Fruit fly (Drosophila melanogaster) whole organism, embryonic: ENCODE data around the gene CG43072.

Experiments
- CG11398 ChIP-seq: fragments of 200-800 bp; sonication (Bioruptor generic); optimal IDR thresholded peaks from 2 replicates; lab custom pipeline; 2016; ENCODE audit warnings: missing biosample characterization, missing genetic modification characterization
- CG12104 ChIP-seq: fragments of 200-800 bp; sonication (Bioruptor generic); optimal IDR thresholded peaks from 3 replicates; lab custom pipeline; 2016; ENCODE audit warnings: missing biosample characterization, missing genetic modification characterization
- CG12299 ChIP-seq: fragments of 200-800 bp; sonication (Bioruptor generic); optimal IDR thresholded peaks from 2 replicates; lab custom pipeline; 2018; ENCODE audit warnings: missing biosample characterization, mild to moderate bottlenecking, missing genetic modification characterization
- CG13123 ChIP-seq: fragments of 200-800 bp; sonication (Bioruptor generic); optimal IDR thresholded peaks from 2 replicates; lab custom pipeline; 2016; ENCODE audit warnings: missing biosample characterization, missing genetic modification characterization
- CG13296 ChIP-seq: fragments of 200-800 bp; sonication (Bioruptor generic); optimal IDR thresholded peaks from 3 replicates; lab custom pipeline; 2018; ENCODE audit warnings: missing biosample characterization, mild to moderate bottlenecking, missing genetic modification characterization
- CG13424 ChIP-seq: fragments of 200-800 bp; sonication (Bioruptor generic); optimal IDR thresholded peaks from 2 replicates; lab custom pipeline; 2019; ENCODE audit warnings: missing biosample characterization, mild to moderate bottlenecking, missing genetic modification characterization, moderate library complexity
- CG13894 ChIP-seq: fragments of 200-800 bp; sonication (Bioruptor generic); optimal IDR thresholded peaks from 3 replicates; lab custom pipeline; 2018; ENCODE audit warnings: missing biosample characterization, mild to moderate bottlenecking, missing genetic modification characterization, moderate library complexity
- CG14860 ChIP-seq: fragments of 200-800 bp; sonication (Bioruptor generic); IDR thresholded peaks from 3 replicates; pipeline ENCODE4 v1.3.6; 2022; ENCODE audit warnings: missing biosample characterization, missing genetic modification characterization; ENCODE audit not compliant: partially characterized antibody
- CG17359 ChIP-seq: fragments of 200-800 bp; sonication (Bioruptor generic); optimal IDR thresholded peaks from 3 replicates; lab custom pipeline; 2018; ENCODE audit warnings: missing biosample characterization, mild to moderate bottlenecking, missing genetic modification characterization, moderate library complexity
- CG2678 ChIP-seq: fragments of 200-800 bp; sonication (Bioruptor generic); optimal IDR thresholded peaks from 3 replicates; lab custom pipeline; 2019; ENCODE audit warnings: missing biosample characterization, mild to moderate bottlenecking, missing genetic modification characterization, moderate library complexity
- CG3163 ChIP-seq: fragments of 200-800 bp; sonication (Bioruptor generic); optimal IDR thresholded peaks from 3 replicates; lab custom pipeline; 2016; ENCODE audit warnings: missing biosample characterization, missing genetic modification characterization
- CG6175 ChIP-seq: fragments of 200-800 bp; sonication (Bioruptor generic); IDR thresholded peaks from 3 replicates; pipeline ENCODE4 v1.3.6; 2022; ENCODE audit warnings: missing biosample characterization, missing genetic modification characterization
- CG6654 ChIP-seq: fragments of 200-800 bp; sonication (Bioruptor generic); optimal IDR thresholded peaks from 2 replicates; lab custom pipeline; 2017; ENCODE audit warnings: missing biosample characterization, mild to moderate bottlenecking, missing genetic modification characterization
- CG6791 ChIP-seq: fragments of 200-800 bp; sonication (Bioruptor generic); IDR thresholded peaks from 3 replicates; pipeline ENCODE4 v1.3.6; 2022; ENCODE audit warnings: missing biosample characterization, missing genetic modification characterization; ENCODE audit not compliant: partially characterized antibody
- CG7839 ChIP-seq: fragments of 200-800 bp; sonication (Bioruptor generic); optimal IDR thresholded peaks from 3 replicates; lab custom pipeline; 2018; ENCODE audit warnings: missing biosample characterization, mild to moderate bottlenecking, missing genetic modification characterization, moderate library complexity
- CG9727 ChIP-seq: fragments of 200-800 bp; sonication (Bioruptor generic); optimal IDR thresholded peaks from 3 replicates; lab custom pipeline; 2017; ENCODE audit warnings: missing biosample characterization, mild to moderate bottlenecking, missing genetic modification characterization
- CG9797 ChIP-seq: fragments of 200-800 bp; sonication (Bioruptor generic); optimal IDR thresholded peaks from 3 replicates; lab custom pipeline; 2018; ENCODE audit warnings: missing biosample characterization, mild to moderate bottlenecking, missing genetic modification characterization
- Dad ChIP-seq: fragments of 200-800 bp; sonication (Bioruptor generic); optimal IDR thresholded peaks from 3 replicates; lab custom pipeline; 2016; ENCODE audit warnings: missing biosample characterization, missing genetic modification characterization
- Ets65A ChIP-seq: fragments of 200-800 bp; sonication (Bioruptor generic); peaks from one replicate; lab custom pipeline; 2016; ENCODE audit warnings: missing biosample characterization, missing genetic modification characterization
- GATAe ChIP-seq: fragments of 200-800 bp; sonication (Bioruptor generic); conservative IDR thresholded peaks from 2 replicates; pipeline ENCODE4 v1.3.6; 2022; ENCODE audit warnings: missing biosample characterization, missing genetic modification characterization
- HLH3B ChIP-seq: fragments of 200-800 bp; sonication (Bioruptor generic); IDR thresholded peaks from 2 replicates; pipeline ENCODE4 v1.3.6; 2022; ENCODE audit warnings: missing biosample characterization, missing genetic modification characterization
- Hand ChIP-seq: fragments of 200-800 bp; sonication (Bioruptor generic); optimal IDR thresholded peaks from 2 replicates; lab custom pipeline; 2017; ENCODE audit warnings: mild to moderate bottlenecking, missing biosample characterization, missing genetic modification reagents, missing genetic modification characterization
- Hr3 ChIP-seq: fragments of 200-800 bp; sonication (Bioruptor generic); optimal IDR thresholded peaks from 3 replicates; lab custom pipeline; 2016; ENCODE audit warnings: missing biosample characterization, missing genetic modification characterization
- Jarid2 ChIP-seq: fragments of 200-800 bp; sonication (Bioruptor generic); optimal IDR thresholded peaks from 3 replicates; lab custom pipeline; 2017; ENCODE audit warnings: mild to moderate bottlenecking, missing biosample characterization, missing genetic modification reagents, missing genetic modification characterization
- Mad ChIP-seq: fragments of 200-800 bp; sonication (Bioruptor generic); optimal IDR thresholded peaks from 2 replicates; lab custom pipeline; 2016; ENCODE audit warnings: missing biosample characterization, missing genetic modification characterization
- NK7.1 ChIP-seq: fragments of 200-800 bp; sonication (Bioruptor generic); optimal IDR thresholded peaks from 3 replicates; lab custom pipeline; 2016; ENCODE audit warnings: missing biosample characterization, missing genetic modification characterization
- Sry-β ChIP-seq: fragments of 200-800 bp; sonication (Bioruptor generic); optimal IDR thresholded peaks from 2 replicates; lab custom pipeline; 2018; ENCODE audit warnings: missing biosample characterization, mild to moderate bottlenecking, missing genetic modification characterization, moderate library complexity
- Stat92E ChIP-seq, 3 experiments: fragments of >200 bp in 2 of 3; fragments of 200-800 bp in 1 of 3; sonication (Bioruptor generic) in 1 of 3; optimal IDR thresholded peaks; 2 replicates each; lab custom pipeline; 2017 to 2019; ENCODE audit warnings: missing biosample characterization in 3 of 3, missing genetic modification characterization in 3 of 3, mild to moderate bottlenecking in 1 of 3, moderate library complexity in 1 of 3
- TFAM ChIP-seq: fragments of 200-800 bp; sonication (Bioruptor generic); optimal IDR thresholded peaks from 2 replicates; lab custom pipeline; 2017; ENCODE audit warnings: missing biosample characterization, missing genetic modification characterization, inconsistent platforms
- Xrp1 ChIP-seq: fragments of 200-800 bp; sonication (Bioruptor generic); IDR thresholded peaks from 2 replicates; pipeline ENCODE4 v1.3.6; 2022; ENCODE audit warnings: missing biosample characterization, missing genetic modification characterization
- abd-A ChIP-seq: fragments of 200-800 bp; sonication (Bioruptor generic); optimal IDR thresholded peaks from 3 replicates; lab custom pipeline; 2019; ENCODE audit warnings: missing biosample characterization, mild to moderate bottlenecking, missing genetic modification characterization, moderate library complexity
- aop ChIP-seq: fragments of 200-800 bp; sonication (Bioruptor generic); IDR thresholded peaks from 2 replicates; pipeline ENCODE4 v1.3.6; 2022; ENCODE audit warnings: missing biosample characterization, missing genetic modification characterization
- ara ChIP-seq: fragments of 200-800 bp; sonication (Bioruptor generic); IDR thresholded peaks from 2 replicates; pipeline ENCODE4 v1.3.6; 2022; ENCODE audit warnings: missing biosample characterization, missing genetic modification characterization
- ato ChIP-seq: fragments of 200-800 bp; sonication (Bioruptor generic); IDR thresholded peaks from 2 replicates; pipeline ENCODE4 v1.3.6; 2022; ENCODE audit warnings: missing biosample characterization, missing genetic modification characterization; ENCODE audit not compliant: partially characterized antibody
- br ChIP-seq: fragments of >200 bp; optimal IDR thresholded peaks from 2 replicates; lab custom pipeline; 2017
- bsh ChIP-seq, 2 experiments: fragments of 200-800 bp; sonication (Bioruptor generic); optimal IDR thresholded peaks; 2 replicates each; lab custom pipeline; 2017 to 2018; ENCODE audit warnings: mild to moderate bottlenecking in 2 of 2, missing biosample characterization in 2 of 2, missing genetic modification characterization in 2 of 2, moderate library complexity in 1 of 2
- chif ChIP-seq, 2 experiments: fragments of 200-800 bp; sonication (Bioruptor generic); optimal IDR thresholded peaks; 3 replicates each; lab custom pipeline; 2016; ENCODE audit warnings: missing biosample characterization in 2 of 2, missing genetic modification characterization in 2 of 2
- da ChIP-seq: fragments of 200-800 bp; sonication (Bioruptor generic); optimal IDR thresholded peaks from 2 replicates; lab custom pipeline; 2016; ENCODE audit warnings: missing biosample characterization, missing genetic modification characterization
- dmrt99B ChIP-seq: fragments of 200-800 bp; sonication (Bioruptor generic); optimal IDR thresholded peaks from 2 replicates; lab custom pipeline; 2018; ENCODE audit warnings: missing biosample characterization, mild to moderate bottlenecking, missing genetic modification characterization, moderate library complexity
- en ChIP-seq: fragments of 200-800 bp; sonication (Bioruptor generic); optimal IDR thresholded peaks from 2 replicates; lab custom pipeline; 2016; ENCODE audit warnings: missing biosample characterization, missing genetic modification characterization
- esg ChIP-seq: fragments of 200-800 bp; sonication (Bioruptor generic); conservative IDR thresholded peaks from 2 replicates; pipeline ENCODE4 v1.3.6; 2022; ENCODE audit warnings: missing biosample characterization, missing genetic modification characterization
- gcm ChIP-seq: fragments of 200-800 bp; sonication (Bioruptor generic); optimal IDR thresholded peaks from 2 replicates; lab custom pipeline; 2019; ENCODE audit warnings: missing biosample characterization, mild to moderate bottlenecking, missing genetic modification characterization, moderate library complexity
- grn ChIP-seq: fragments of 200-800 bp; sonication (Bioruptor generic); optimal IDR thresholded peaks from 3 replicates; lab custom pipeline; 2017; ENCODE audit warnings: missing biosample characterization, missing genetic modification characterization
- h ChIP-seq: fragments of >200 bp; optimal IDR thresholded peaks from 2 replicates; lab custom pipeline; 2017
- pan ChIP-seq, 4 experiments: fragments of >200 bp in 3 of 4; fragments of 200-800 bp in 1 of 4; sonication (Bioruptor generic) in 1 of 4; optimal IDR thresholded peaks in 3 of 4; IDR thresholded peaks in 1 of 4; 2 replicates each; pipeline versions ENCODE4 v1.3.6 to Lab custom; 2017 to 2022; ENCODE audit warnings: missing biosample characterization in 2 of 4, missing genetic modification characterization in 2 of 4, mixed read lengths in 1 of 4
- seq ChIP-seq: fragments of 200-800 bp; sonication (Bioruptor generic); IDR thresholded peaks from 2 replicates; pipeline ENCODE4 v1.3.6; 2022; ENCODE audit warnings: missing biosample characterization, missing genetic modification characterization
- sna ChIP-seq: fragments of 200-800 bp; sonication (Bioruptor generic); IDR thresholded peaks from 2 replicates; pipeline ENCODE4 v1.3.6; 2022; ENCODE audit warnings: missing biosample characterization, missing genetic modification characterization; ENCODE audit not compliant: partially characterized antibody
- sqz ChIP-seq: fragments of 200-800 bp; sonication (Bioruptor generic); optimal IDR thresholded peaks from 3 replicates; lab custom pipeline; 2018; ENCODE audit warnings: missing biosample characterization, mild to moderate bottlenecking, missing genetic modification characterization
- tin ChIP-seq: fragments of 200-800 bp; sonication (Bioruptor generic); optimal IDR thresholded peaks from 3 replicates; lab custom pipeline; 2016; ENCODE audit warnings: missing biosample characterization, missing genetic modification characterization
- trh ChIP-seq: fragments of 200-800 bp; sonication (Bioruptor generic); optimal IDR thresholded peaks from 2 replicates; lab custom pipeline; 2016; ENCODE audit warnings: missing biosample characterization, missing genetic modification characterization

CG43072 gene

DNA sequence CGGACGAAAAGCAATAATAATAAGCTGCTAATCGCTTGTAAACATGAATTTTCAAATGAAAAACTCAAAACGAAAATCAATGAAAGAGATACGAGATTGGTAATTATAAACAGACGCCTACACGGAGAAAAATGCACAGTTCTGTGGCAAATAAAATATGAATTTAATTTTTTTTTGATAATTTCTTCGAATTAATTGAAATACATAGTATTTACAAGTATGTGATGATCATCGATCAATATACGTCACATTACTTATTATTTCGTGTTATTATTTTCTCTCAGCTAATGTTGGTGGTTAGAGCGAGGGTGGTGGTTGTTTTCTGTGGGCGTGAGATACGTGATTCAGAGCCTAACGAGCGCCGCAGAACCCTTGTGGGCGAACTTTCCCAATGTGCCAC lies 11.9 kb upstream of the CG43072 start (continued):
- TF ChIP-seq Sry-β (GFP tag; lab: Kevin White, UChicago) (no peak), bsh (GFP tag; optimal IDR thresholded peaks at IDR 0.05; lab: Kevin White, UChicago) (peak in 1 of 2 experiments; percentile 85), pan (optimal IDR thresholded peaks at IDR 0.05; lab: Kevin White, UChicago) (no peak), pan (GFP tag; optimal IDR thresholded peaks at IDR 0.05 in 1 of 2, IDR thresholded peaks at IDR 0.05 in 1 of 2) (peak in 1 of 2 experiments; percentile 82), HLH3B (peak; percentile 85), CG6791 (no peak), esg (GFP tag; lab: Robert Waterston, UW) (peak; percentile 75), ato (GFP tag; lab: Robert Waterston, UW) (no peak), Hr3 (GFP tag; lab: Kevin White, UChicago) (peak; percentile 62), CG11398 (GFP tag; lab: Kevin White, UChicago) (peak; percentile 18), CG13894 (tag; lab: Kevin White, UChicago) (no peak), CG13123 (GFP tag; lab: Kevin White, UChicago) (peak; percentile 49), Ets65A (GFP tag; lab: Kevin White, UChicago) (peak; percentile 64), Jarid2 (peak; percentile 10), br (no peak), grn (GFP tag; lab: Kevin White, UChicago) (peak; percentile 54), NK7.1 (GFP tag; lab: Kevin White, UChicago) (peak; percentile 35), sna (no peak), CG12104 (GFP tag; lab: Kevin White, UChicago) (peak; percentile 47), GATAe (GFP tag; lab: Robert Waterston, UW) (no peak), CG17359 (peak; percentile 91), trh (GFP tag; lab: Kevin White, UChicago) (no peak), sqz (GFP tag; lab: Kevin White, UChicago) (no peak), CG12299 (tag; lab: Kevin White, UChicago) (peak; percentile 72), CG3163 (GFP tag; lab: Kevin White, UChicago) (peak; percentile 32), abd-A (tag; lab: Kevin White, UChicago) (peak; percentile 82), CG9797 (GFP tag; lab: Kevin White, UChicago) (no peak), h (no peak), CG6175 (GFP tag; lab: Robert Waterston, UW) (no peak; the same call in 2 of the 3 replicates), Xrp1 (GFP tag; lab: Robert Waterston, UW) (peak; percentile 87), da (GFP tag; lab: Kevin White, UChicago) (no peak), dmrt99B (tag; lab: Kevin White, UChicago) (peak; percentile 87), CG9727 (GFP tag; lab: Kevin White, UChicago) (peak; percentile 76), gcm (GFP tag; lab: Kevin White, UChicago) (peak; percentile 79), en (GFP tag; lab: Kevin White, UChicago) (no peak), Hand (GFP tag; lab: Kevin White, UChicago) (no peak), chif (GFP tag; optimal IDR thresholded peaks at IDR 0.05; lab: Kevin White, UChicago) (peak; percentile 61 to 70), aop (no peak), TFAM (GFP tag; lab: Kevin White, UChicago) (no peak), CG13296 (GFP tag; lab: Kevin White, UChicago) (peak; percentile 4), CG14860 (no peak), seq (GFP tag; lab: Robert Waterston, UW) (peak; percentile 48; the same call in 1 of the 2 replicates), tin (GFP tag; lab: Kevin White, UChicago) (peak; percentile 75), Dad (peak; percentile 24), Mad (GFP tag; lab: Kevin White, UChicago) (peak; percentile 44), CG7839 (peak; percentile 79), CG6654 (GFP tag; lab: Kevin White, UChicago) (peak; percentile 7), CG2678 (tag; lab: Kevin White, UChicago) (peak; percentile 83), CG13424 (tag; lab: Kevin White, UChicago) (peak; percentile 76), Stat92E (GFP tag; optimal IDR thresholded peaks at IDR 0.05; lab: Kevin White, UChicago) (peak in 1 of 3 experiments; percentile 53), ara (GFP tag; lab: Robert Waterston, UW) (peak; percentile 67)
